Fruit fly (Drosophila melanogaster) whole organism, embryonic: ENCODE data around the gene Arl4.

Experiments used
- BEAF-32 ChIP-seq: fragments of 200-800 bp; sonication (Bioruptor generic); optimal IDR thresholded peaks from 3 replicates; lab custom pipeline; 2017; ENCODE audit warnings: missing biosample characterization, missing genetic modification characterization, mild to moderate bottlenecking, moderate library complexity, missing genetic modification reagents
- CG1024 ChIP-seq: fragments of 200-800 bp; sonication (Bioruptor generic); IDR thresholded peaks from 2 replicates; pipeline ENCODE4 v1.3.6; 2022; ENCODE audit warnings: missing biosample characterization, missing genetic modification characterization
- CG10267 ChIP-seq: fragments of 200-800 bp; sonication (Bioruptor generic); optimal IDR thresholded peaks from 2 replicates; lab custom pipeline; 2018; ENCODE audit warnings: missing biosample characterization, mild to moderate bottlenecking, missing genetic modification characterization, moderate library complexity
- CG10274 ChIP-seq: fragments of 200-800 bp; sonication (Bioruptor generic); optimal IDR thresholded peaks from 3 replicates; lab custom pipeline; 2017; ENCODE audit warnings: missing biosample characterization, mild to moderate bottlenecking, missing genetic modification characterization
- CG1233 ChIP-seq: fragments of 200-800 bp; sonication (Bioruptor generic); optimal IDR thresholded peaks from 4 replicates; lab custom pipeline; 2018; ENCODE audit warnings: missing biosample characterization, mild to moderate bottlenecking, missing genetic modification characterization
- CG1603 ChIP-seq: fragments of 200-800 bp; sonication (Bioruptor generic); optimal IDR thresholded peaks from 2 replicates; lab custom pipeline; 2019; ENCODE audit warnings: missing biosample characterization, mild to moderate bottlenecking, missing genetic modification characterization, moderate library complexity
- CG16813 ChIP-seq: fragments of 200-800 bp; sonication (Bioruptor generic); IDR thresholded peaks from 3 replicates; pipeline ENCODE4 v1.3.6; 2022; ENCODE audit warnings: missing biosample characterization, missing genetic modification characterization; ENCODE audit not compliant: partially characterized antibody
- CG17802 ChIP-seq: fragments of 200-800 bp; sonication (Bioruptor generic); optimal IDR thresholded peaks from 2 replicates; lab custom pipeline; 2018; ENCODE audit warnings: missing biosample characterization, mild to moderate bottlenecking, missing genetic modification characterization, moderate library complexity
- CG18764 ChIP-seq: fragments of 200-800 bp; sonication (Bioruptor generic); optimal IDR thresholded peaks from 3 replicates; lab custom pipeline; 2016; ENCODE audit warnings: missing biosample characterization, missing genetic modification characterization
- CG30020 ChIP-seq: fragments of 200-800 bp; optimal IDR thresholded peaks from 2 replicates; lab custom pipeline; 2019; ENCODE audit warnings: missing biosample characterization, mild to moderate bottlenecking, missing genetic modification characterization, moderate library complexity
- CG3065 ChIP-seq: fragments of 200-800 bp; sonication (Bioruptor generic); optimal IDR thresholded peaks from 2 replicates; lab custom pipeline; 2016; ENCODE audit warnings: missing biosample characterization, missing genetic modification characterization
- CG33213 ChIP-seq: fragments of 200-800 bp; sonication (Bioruptor generic); optimal IDR thresholded peaks from 3 replicates; lab custom pipeline; 2016; ENCODE audit warnings: missing biosample characterization, missing genetic modification characterization
- CG42726 ChIP-seq: fragments of 200-800 bp; sonication (Bioruptor generic); IDR thresholded peaks from 2 replicates; pipeline ENCODE4 v1.3.6; 2022; ENCODE audit warnings: missing biosample characterization, missing genetic modification characterization; ENCODE audit not compliant: partially characterized antibody
- CG4617 ChIP-seq: fragments of 200-800 bp; sonication (Bioruptor generic); optimal IDR thresholded peaks from 3 replicates; lab custom pipeline; 2016; ENCODE audit warnings: missing biosample characterization, missing genetic modification characterization, borderline replicate concordance
- CG4730 ChIP-seq: fragments of 200-800 bp; sonication (Bioruptor generic); IDR thresholded peaks from 2 replicates; pipeline ENCODE4 v1.3.6; 2022; ENCODE audit warnings: missing biosample characterization, missing genetic modification characterization
- CG8290 ChIP-seq, 3 experiments: fragments of 200-800 bp; sonication (Bioruptor generic); optimal IDR thresholded peaks; 2 replicates each; lab custom pipeline; 2016 to 2019; ENCODE audit warnings: missing biosample characterization in 3 of 3, missing genetic modification characterization in 3 of 3, mild to moderate bottlenecking in 2 of 3, moderate library complexity in 1 of 3
- Chrac-16 ChIP-seq: fragments of 200-800 bp; sonication (Bioruptor generic); optimal IDR thresholded peaks from 3 replicates; lab custom pipeline; 2016; ENCODE audit warnings: missing biosample characterization, missing genetic modification characterization
- D19B ChIP-seq: fragments of 200-800 bp; sonication (Bioruptor generic); optimal IDR thresholded peaks from 2 replicates; lab custom pipeline; 2017; ENCODE audit warnings: missing biosample characterization, mild to moderate bottlenecking, missing genetic modification characterization
- Dek ChIP-seq: fragments of 200-800 bp; sonication (Bioruptor generic); optimal IDR thresholded peaks from 3 replicates; lab custom pipeline; 2019; ENCODE audit warnings: missing biosample characterization, mild to moderate bottlenecking, missing genetic modification characterization, moderate library complexity
- Dfd ChIP-seq, 2 experiments: fragments of >200 bp; optimal IDR thresholded peaks; 2 replicates each; lab custom pipeline; 2017; ENCODE audit warnings: missing biosample characterization in 2 of 2, missing genetic modification characterization in 2 of 2
- HLH3B ChIP-seq: fragments of 200-800 bp; sonication (Bioruptor generic); IDR thresholded peaks from 2 replicates; pipeline ENCODE4 v1.3.6; 2022; ENCODE audit warnings: missing biosample characterization, missing genetic modification characterization
- HLH54F ChIP-seq: fragments of 200-800 bp; sonication (Bioruptor generic); optimal IDR thresholded peaks from 3 replicates; lab custom pipeline; 2016; ENCODE audit warnings: missing biosample characterization, missing genetic modification characterization
- Hmr ChIP-seq: fragments of 200-800 bp; sonication (Bioruptor generic); optimal IDR thresholded peaks from 3 replicates; lab custom pipeline; 2017; ENCODE audit warnings: mild to moderate bottlenecking, missing biosample characterization, missing genetic modification reagents, missing genetic modification characterization
- Hsf ChIP-seq: fragments of 200-800 bp; sonication (Bioruptor generic); optimal IDR thresholded peaks from 3 replicates; lab custom pipeline; 2016; ENCODE audit warnings: missing biosample characterization, missing genetic modification characterization
- Kr ChIP-seq: fragments of 200-800 bp; sonication (Bioruptor generic); optimal IDR thresholded peaks from 2 replicates; lab custom pipeline; 2017; ENCODE audit warnings: missing biosample characterization, mild to moderate bottlenecking, missing genetic modification characterization
- Med ChIP-seq: fragments of 200-800 bp; sonication (Bioruptor generic); peaks from one replicate; lab custom pipeline; 2016; ENCODE audit warnings: missing biosample characterization, missing genetic modification characterization, mild to moderate bottlenecking, inconsistent platforms, moderate library complexity
- Optix ChIP-seq: fragments of 200-800 bp; sonication (Bioruptor generic); IDR thresholded peaks from 3 replicates; pipeline ENCODE4 v1.3.6; 2022; ENCODE audit warnings: missing biosample characterization, missing genetic modification characterization
- Ptx1 ChIP-seq: fragments of 200-800 bp; sonication (Bioruptor generic); IDR thresholded peaks from 2 replicates; pipeline ENCODE4 v1.3.6; 2022; ENCODE audit warnings: missing biosample characterization, missing genetic modification characterization
- Scr ChIP-seq: fragments of 200-800 bp; sonication (Bioruptor generic); IDR thresholded peaks from 2 replicates; pipeline ENCODE4 v1.3.6; 2022; ENCODE audit warnings: missing biosample characterization, missing genetic modification characterization; ENCODE audit not compliant: partially characterized antibody
- Sin3A ChIP-seq: fragments of >200 bp; optimal IDR thresholded peaks from 2 replicates; lab custom pipeline; 2018
- Sox100B ChIP-seq: fragments of 200-800 bp; sonication (Bioruptor generic); optimal IDR thresholded peaks from 3 replicates; lab custom pipeline; 2018; ENCODE audit warnings: missing biosample characterization, mild to moderate bottlenecking, missing genetic modification characterization
- amos ChIP-seq: fragments of 200-800 bp; sonication (Bioruptor generic); IDR thresholded peaks from 2 replicates; pipeline ENCODE4 v1.3.6; 2022; ENCODE audit warnings: missing biosample characterization, missing genetic modification characterization; ENCODE audit not compliant: partially characterized antibody
- bbx ChIP-seq: fragments of 200-800 bp; sonication (Bioruptor generic); IDR thresholded peaks from 2 replicates; pipeline ENCODE4 v1.3.6; 2022; ENCODE audit warnings: missing biosample characterization, missing genetic modification characterization; ENCODE audit not compliant: partially characterized antibody
- danr ChIP-seq: fragments of 200-800 bp; sonication (Bioruptor generic); IDR thresholded peaks from 2 replicates; pipeline ENCODE4 v1.3.6; 2022; ENCODE audit warnings: missing biosample characterization, missing genetic modification characterization
- fd102C ChIP-seq: fragments of 200-800 bp; sonication (Bioruptor generic); optimal IDR thresholded peaks from 2 replicates; lab custom pipeline; 2018; ENCODE audit warnings: missing biosample characterization, mild to moderate bottlenecking, missing genetic modification characterization, moderate library complexity
- fru ChIP-seq: fragments of >200 bp; optimal IDR thresholded peaks from 2 replicates; lab custom pipeline; 2017
- gfzf ChIP-seq: fragments of 200-800 bp; sonication (Bioruptor generic); optimal IDR thresholded peaks from 2 replicates; lab custom pipeline; 2016; ENCODE audit warnings: missing biosample characterization, mild to moderate bottlenecking, missing genetic modification characterization, moderate library complexity
- h ChIP-seq: fragments of >200 bp; optimal IDR thresholded peaks from 2 replicates; lab custom pipeline; 2017
- ind ChIP-seq: fragments of 200-800 bp; sonication (Bioruptor generic); optimal IDR thresholded peaks from 3 replicates; lab custom pipeline; 2016; ENCODE audit warnings: missing biosample characterization, missing genetic modification characterization
- luna ChIP-seq: fragments of 200-800 bp; sonication (Bioruptor generic); optimal IDR thresholded peaks from 2 replicates; lab custom pipeline; 2016; ENCODE audit warnings: missing biosample characterization, missing genetic modification characterization
- mld ChIP-seq: fragments of 200-800 bp; sonication (Bioruptor generic); IDR thresholded peaks from 3 replicates; pipeline ENCODE4 v1.3.6; 2022; ENCODE audit warnings: missing biosample characterization, missing genetic modification characterization; ENCODE audit not compliant: partially characterized antibody
- nerfin-2 ChIP-seq: fragments of 200-800 bp; sonication (Bioruptor generic); IDR thresholded peaks from 2 replicates; pipeline ENCODE4 v1.3.6; 2022; ENCODE audit warnings: missing biosample characterization, missing genetic modification characterization; ENCODE audit not compliant: partially characterized antibody
- phol ChIP-seq: fragments of 200-800 bp; sonication (Bioruptor generic); optimal IDR thresholded peaks from 3 replicates; lab custom pipeline; 2018; ENCODE audit warnings: missing biosample characterization, mild to moderate bottlenecking, missing genetic modification characterization, moderate library complexity
- row ChIP-seq: fragments of 200-800 bp; sonication (Bioruptor generic); IDR thresholded peaks from 3 replicates; pipeline ENCODE4 v1.3.6; 2022; ENCODE audit warnings: missing biosample characterization, missing genetic modification characterization
- salm ChIP-seq: fragments of 200-800 bp; sonication (Bioruptor generic); optimal IDR thresholded peaks from 2 replicates; lab custom pipeline; 2018; ENCODE audit warnings: missing biosample characterization, mild to moderate bottlenecking, missing genetic modification characterization
- ssp ChIP-seq: fragments of 200-800 bp; sonication (Bioruptor generic); IDR thresholded peaks from 2 replicates; pipeline ENCODE4 v1.3.6; 2022; ENCODE audit warnings: missing biosample characterization, missing genetic modification characterization
- twi ChIP-seq: fragments of 200-800 bp; optimal IDR thresholded peaks from 2 replicates; lab custom pipeline; 2019; ENCODE audit warnings: missing biosample characterization, mild to moderate bottlenecking, missing genetic modification characterization, moderate library complexity

Gene Arl4

dm6 chr4:131958-132623, 47.1 kb downstream of the Arl4 start, which contains the start of gene anne (continued):
- no peak for TF ChIP-seq bbx (GFP tag; lab: Robert Waterston, UW)
- TF ChIP-seq CG8290 (GFP tag; optimal IDR thresholded peaks at IDR 0.05; lab: Kevin White, UChicago): peak; percentile 78
- peak; percentile 15 to 19 for TF ChIP-seq CG8290 (tag; optimal IDR thresholded peaks at IDR 0.05; lab: Kevin White, UChicago)
- no peak for TF ChIP-seq CG10267 (tag; lab: Kevin White, UChicago)
- peak; percentile 4 for TF ChIP-seq CG1233 (GFP tag; lab: Kevin White, UChicago)
- TF ChIP-seq CG42726 (GFP tag; lab: Robert Waterston, UW): no peak
- TF ChIP-seq CG4617 (GFP tag; lab: Kevin White, UChicago): peak; percentile 92
- TF ChIP-seq Hsf: peak; percentile 21
- peak; percentile 41 for TF ChIP-seq CG18764 (GFP tag; lab: Kevin White, UChicago)
- peak in 1 of 2 experiments; percentile 9 for TF ChIP-seq Dfd (GFP tag; optimal IDR thresholded peaks at IDR 0.05; lab: Kevin White, UChicago)
- no peak for TF ChIP-seq ind (GFP tag; lab: Kevin White, UChicago)
- no peak for TF ChIP-seq Chrac-16 (GFP tag; lab: Kevin White, UChicago)
- TF ChIP-seq gfzf (GFP tag; lab: Kevin White, UChicago): peak; percentile 34

- TF ChIP-seq Dek (tag; lab: Kevin White, UChicago): no peak
- no peak for TF ChIP-seq luna
- TF ChIP-seq fru (lab: Kevin White, UChicago): no peak
- peak; percentile 5 for TF ChIP-seq Med (GFP tag; lab: Kevin White, UChicago)
- TF ChIP-seq CG4730 (GFP tag; lab: Robert Waterston, UW): no peak
- TF ChIP-seq Kr (GFP tag; lab: Kevin White, UChicago): no peak
- peak in 1 of 2 experiments; percentile 7 for TF ChIP-seq Dfd (GFP tag; optimal IDR thresholded peaks at IDR 0.05; lab: Kevin White, UChicago)
- no peak for TF ChIP-seq Hmr (GFP tag; lab: Kevin White, UChicago)
- no peak for TF ChIP-seq HLH54F (GFP tag; lab: Kevin White, UChicago)
- peak; percentile 63 for TF ChIP-seq CG3065
- TF ChIP-seq danr: no peak
- TF ChIP-seq h (lab: Kevin White, UChicago): no peak
- TF ChIP-seq CG33213 (GFP tag; lab: Kevin White, UChicago): no peak
- TF ChIP-seq CG1603 (tag; lab: Kevin White, UChicago): peak; percentile 12
- no peak for TF ChIP-seq fd102C (GFP tag; lab: Kevin White, UChicago)
- TF ChIP-seq twi (tag; lab: Kevin White, UChicago): no peak
Observed at dm6 chr4:130990-131389, 48.2 kb downstream of the Arl4 start.

dm6 chr4:130558-130957, 48.6 kb downstream of the Arl4 start:
- TF ChIP-seq Optix (no peak), CG16813 (GFP tag; lab: Robert Waterston, UW) (peak; percentile 81), Scr (GFP tag; lab: Robert Waterston, UW) (peak; percentile 31), ssp (GFP tag; lab: Robert Waterston, UW) (peak; percentile 87), Ptx1 (GFP tag; lab: Robert Waterston, UW) (no peak), amos (GFP tag; lab: Robert Waterston, UW) (no peak), CG1024 (GFP tag; lab: Robert Waterston, UW) (peak; percentile 72), phol (tag; lab: Kevin White, UChicago) (peak; percentile 37), CG1603 (tag; lab: Kevin White, UChicago) (peak; percentile 74), Sox100B (GFP tag; lab: Kevin White, UChicago) (no peak), CG30020 (tag; lab: Kevin White, UChicago) (peak; percentile 84), BEAF-32 (peak; percentile 11), row (GFP tag; lab: Robert Waterston, UW) (peak; percentile 25; the same call in 1 of the 3 replicates), mld (GFP tag; lab: Robert Waterston, UW) (no peak), D19B (peak; percentile 2), CG10274 (GFP tag; lab: Kevin White, UChicago) (no peak), Sin3A (lab: Kevin White, UChicago) (no peak), CG17802 (tag; lab: Kevin White, UChicago) (peak; percentile 73), HLH3B (GFP tag; lab: Robert Waterston, UW) (no peak), nerfin-2 (GFP tag; lab: Robert Waterston, UW) (0 out of 2 replicates have a peak, but pooled peaks have one; percentile 33), salm (tag; lab: Kevin White, UChicago) (no peak)
